Comparison of ENCODE assay signal across 4 fruit fly cellular contexts in genomic region chrX:16303636-16304035, dm6.
TF ChIP-seq lines count a peak whose summit lies in the region.

CG3679 (plus strand) TSS chrX:16303870.

- TF ChIP-seq CTCF in whole organism, embryonic (GFP tag; optimal IDR thresholded peaks at IDR 0.05; lab: Kevin White, UChicago) = no peak

TF ChIP-seq in whole organism, adult, 20 proteins besides CTCF, POLR2A, EP300 and RAD21:
- no peak for TF ChIP-seq Mnt (GFP tag; optimal IDR thresholded peaks at IDR 0.05; lab: Kevin White, UChicago)
- TF ChIP-seq CG14711 (tag; optimal IDR thresholded peaks at IDR 0.05; lab: Kevin White, UChicago) = peak; percentile 5

TF ChIP-seq in whole organism, embryonic, 481 proteins besides CTCF, POLR2A, EP300 and RAD21 (continues in another document):
- TF ChIP-seq YL-1 (GFP tag; optimal IDR thresholded peaks at IDR 0.05; lab: Kevin White, UChicago) (no peak), CG18764 (GFP tag; optimal IDR thresholded peaks at IDR 0.05; lab: Kevin White, UChicago) (no peak), otp (GFP tag; IDR thresholded peaks at IDR 0.05; lab: Robert Waterston, UW) (no peak), hkb (optimal IDR thresholded peaks at IDR 0.05; lab: Kevin White, UChicago) (no peak), hkb (GFP tag; IDR thresholded peaks at IDR 0.05; lab: Robert Waterston, UW) (no peak), bigmax (GFP tag; optimal IDR thresholded peaks at IDR 0.05; lab: Kevin White, UChicago) (no peak), CG33213 (GFP tag; optimal IDR thresholded peaks at IDR 0.05; lab: Kevin White, UChicago) (no peak), CoRest (tag; optimal IDR thresholded peaks at IDR 0.05; lab: Kevin White, UChicago) (no peak), az2 (GFP tag; optimal IDR thresholded peaks at IDR 0.05; lab: Kevin White, UChicago) (no peak), CG12942 (GFP tag; optimal IDR thresholded peaks at IDR 0.05; lab: Kevin White, UChicago) (no peak), shn (GFP tag; optimal IDR thresholded peaks at IDR 0.05; lab: Kevin White, UChicago) (no peak), CG11398 (GFP tag; optimal IDR thresholded peaks at IDR 0.05; lab: Kevin White, UChicago) (no peak), Gug (GFP tag; IDR thresholded peaks at IDR 0.05; lab: Robert Waterston, UW) (no peak), chinmo (GFP tag; IDR thresholded peaks at IDR 0.05; lab: Robert Waterston, UW; ENCODE audit: partially characterized antibody) (0 out of 4 replicates have a peak, but pooled peaks have one; percentile 39), Vsx1 (GFP tag; optimal IDR thresholded peaks at IDR 0.05; lab: Kevin White, UChicago) (no peak), slp2 (GFP tag; optimal IDR thresholded peaks at IDR 0.05; lab: Kevin White, UChicago) (no peak), HmgD (GFP tag; optimal IDR thresholded peaks at IDR 0.05; lab: Kevin White, UChicago) (no peak), CG34376 (GFP tag; optimal IDR thresholded peaks at IDR 0.05; lab: Kevin White, UChicago) (no peak), CG10267 (tag; optimal IDR thresholded peaks at IDR 0.05; lab: Kevin White, UChicago) (peak; percentile 29), CG4360 (GFP tag; IDR thresholded peaks at IDR 0.05; lab: Robert Waterston, UW) (no peak), NFAT (GFP tag; IDR thresholded peaks at IDR 0.05; lab: Robert Waterston, UW) (no peak), ham (GFP tag; IDR thresholded peaks at IDR 0.05; lab: Robert Waterston, UW) (no peak), CG31441 (GFP tag; IDR thresholded peaks at IDR 0.05; lab: Robert Waterston, UW) (no peak), CG5953 (GFP tag; IDR thresholded peaks at IDR 0.05; lab: Robert Waterston, UW) (no peak), Nf-YA (GFP tag; IDR thresholded peaks at IDR 0.05; lab: Robert Waterston, UW) (no peak), CG2199 (GFP tag; IDR thresholded peaks at IDR 0.05; lab: Robert Waterston, UW) (no peak), dpn (GFP tag; optimal IDR thresholded peaks at IDR 0.05; lab: Kevin White, UChicago) (no peak), NC2α (GFP tag; optimal IDR thresholded peaks at IDR 0.05; lab: Kevin White, UChicago) (no peak), Hr78 (GFP tag; optimal IDR thresholded peaks at IDR 0.05; lab: Kevin White, UChicago) (no peak), wdn (GFP tag; IDR thresholded peaks at IDR 0.05; lab: Robert Waterston, UW) (no peak), CG11504 (tag; optimal IDR thresholded peaks at IDR 0.05; lab: Kevin White, UChicago) (no peak), CG7271 (tag; optimal IDR thresholded peaks at IDR 0.05; lab: Kevin White, UChicago) (no peak)

TF ChIP-seq in whole organism, prepupa, 60 proteins besides CTCF, POLR2A, EP300 and RAD21:
- TF ChIP-seq ss (GFP tag; optimal IDR thresholded peaks at IDR 0.05; lab: Kevin White, UChicago) (no peak), CG3032 (tag; optimal IDR thresholded peaks at IDR 0.05; lab: Kevin White, UChicago) (peak; percentile 7)

TF ChIP-seq in whole organism, wandering third instar larva, 38 proteins besides CTCF, POLR2A, EP300 and RAD21:
- no peak for TF ChIP-seq Dfd (GFP tag; optimal IDR thresholded peaks at IDR 0.05; lab: Kevin White, UChicago)
- TF ChIP-seq ey (GFP tag; optimal IDR thresholded peaks at IDR 0.05; lab: Kevin White, UChicago) = no peak
- TF ChIP-seq Dif (GFP tag; optimal IDR thresholded peaks at IDR 0.05; lab: Kevin White, UChicago; ENCODE audit: partially characterized antibody) = no peak
- TF ChIP-seq Hr78 (GFP tag; optimal IDR thresholded peaks at IDR 0.05; lab: Kevin White, UChicago) = peak; percentile 20
- no peak for TF ChIP-seq Sp1 (GFP tag; optimal IDR thresholded peaks at IDR 0.05; lab: Kevin White, UChicago)
- no peak for TF ChIP-seq Mio (GFP tag; optimal IDR thresholded peaks at IDR 0.05; lab: Kevin White, UChicago)
- no peak for TF ChIP-seq sage (GFP tag; optimal IDR thresholded peaks at IDR 0.05; lab: Kevin White, UChicago)
- TF ChIP-seq psq (GFP tag; optimal IDR thresholded peaks at IDR 0.05; lab: Kevin White, UChicago) = no peak
- TF ChIP-seq GATAd (GFP tag; optimal IDR thresholded peaks at IDR 0.05; lab: Kevin White, UChicago) = no peak
- no peak for TF ChIP-seq Jra (GFP tag; optimal IDR thresholded peaks at IDR 0.05; lab: Kevin White, UChicago)
- no peak for TF ChIP-seq lola (GFP tag; optimal IDR thresholded peaks at IDR 0.05; lab: Kevin White, UChicago)
- TF ChIP-seq dmrt93B (GFP tag; optimal IDR thresholded peaks at IDR 0.05; lab: Kevin White, UChicago) = no peak
- peak; percentile 57 for TF ChIP-seq N (GFP tag; optimal IDR thresholded peaks at IDR 0.05; lab: Kevin White, UChicago)
- no peak for TF ChIP-seq sv (GFP tag; optimal IDR thresholded peaks at IDR 0.05; lab: Kevin White, UChicago)
- no peak for TF ChIP-seq fru (GFP tag; optimal IDR thresholded peaks at IDR 0.05; lab: Kevin White, UChicago)
- no peak for TF ChIP-seq jim (GFP tag; optimal IDR thresholded peaks at IDR 0.05; lab: Kevin White, UChicago)
- no peak for TF ChIP-seq Vsx2 (GFP tag; optimal IDR thresholded peaks at IDR 0.05; lab: Kevin White, UChicago; ENCODE audit: partially characterized antibody)
TF ChIP-seq in whole organism, wandering third instar larva: peak in this region for 2.
